Worm (Caenorhabditis elegans): ENCODE results near the gene cyn-9.
A peak's percentile ranks its signal among the peaks of the same experiment; 100 is the strongest.

- TF ChIP-seq mcd-1 (GFP tag; IDR thresholded peaks at IDR 0.05) (no peak), pha-4 (tag; optimal IDR thresholded peaks at IDR 0.05) (no peak), cebp-1 (GFP tag; IDR thresholded peaks at IDR 0.05) (no peak), cebp-1 (tag; optimal IDR thresholded peaks at IDR 0.05) (no peak), B0336.3 (GFP tag; IDR thresholded peaks at IDR 0.05) (no peak), lsl-1 (GFP tag; optimal IDR thresholded peaks at IDR 0.05) (no peak), dox-1 (GFP tag; IDR thresholded peaks at IDR 0.05) (no peak), dpl-1 (GFP tag; optimal IDR thresholded peaks at IDR 0.05) (no peak), let-526 (GFP tag; IDR thresholded peaks at IDR 0.05) (no peak), zfh-2 (GFP tag; conservative IDR thresholded peaks at IDR 0.05) (peak; percentile 46; the same call in 1 of the 2 replicates), K12H6.12 (tag; optimal IDR thresholded peaks at IDR 0.05) (no peak)
These were observed 36.2 kb upstream of the cyn-9 start for ce11 chrIII:3735509-3736255.
